Fruit fly (Drosophila melanogaster) whole organism, wandering third instar larva: Measurements from ENCODE around the gene CG44405.

Experiments
- Abd-B ChIP-seq: fragments of >200 bp; optimal IDR thresholded peaks from 2 replicates; lab custom pipeline; 2017; ENCODE audit warnings: missing biosample characterization, missing genetic modification characterization
- CG32264 ChIP-seq: fragments of 200-800 bp; sonication (Bioruptor generic); optimal IDR thresholded peaks from 2 replicates; lab custom pipeline; 2016; ENCODE audit warnings: missing biosample characterization, missing genetic modification characterization
- CG9705 ChIP-seq: fragments of 200-800 bp; sonication (Bioruptor generic); optimal IDR thresholded peaks from 2 replicates; lab custom pipeline; 2018; ENCODE audit warnings: missing biosample characterization, mild to moderate bottlenecking, missing genetic modification characterization
- CrebA ChIP-seq: fragments of 200-800 bp; sonication (Bioruptor generic); optimal IDR thresholded peaks from 2 replicates; lab custom pipeline; 2016; ENCODE audit warnings: missing biosample characterization, mild to moderate bottlenecking, missing genetic modification characterization, borderline replicate concordance
- Dfd ChIP-seq: fragments of >200 bp; optimal IDR thresholded peaks from 2 replicates; lab custom pipeline; 2017; ENCODE audit warnings: missing biosample characterization, missing genetic modification characterization
- Dif ChIP-seq: fragments of 200-275, 200-300 bp; sonication (Bioruptor generic); optimal IDR thresholded peaks from 2 replicates; lab custom pipeline; 2018; ENCODE audit warnings: missing biosample characterization, missing genetic modification characterization; ENCODE audit not compliant: partially characterized antibody
- HLH106 ChIP-seq: fragments of 200-800 bp; optimal IDR thresholded peaks from 3 replicates; lab custom pipeline; 2019; ENCODE audit warnings: missing biosample characterization, mild to moderate bottlenecking, missing genetic modification characterization, moderate library complexity
- Hnf4 ChIP-seq: fragments of 200-800 bp; sonication (Bioruptor generic); optimal IDR thresholded peaks from 2 replicates; lab custom pipeline; 2016; ENCODE audit warnings: missing biosample characterization, mild to moderate bottlenecking, missing genetic modification characterization
- Hr83 ChIP-seq: fragments of 200-300 bp; sonication (Bioruptor generic); optimal IDR thresholded peaks from 2 replicates; lab custom pipeline; 2016; ENCODE audit warnings: missing biosample characterization, mild to moderate bottlenecking, missing genetic modification characterization, moderate library complexity; ENCODE audit not compliant: poor library complexity, severe bottlenecking
- Jra ChIP-seq: sonication (Bioruptor generic); optimal IDR thresholded peaks from 2 replicates; lab custom pipeline; 2016; ENCODE audit warnings: missing biosample characterization, missing genetic modification characterization
- Mio ChIP-seq: sonication (Bioruptor generic); optimal IDR thresholded peaks from 2 replicates; lab custom pipeline; 2016; ENCODE audit warnings: missing biosample characterization, missing genetic modification characterization
- Myc ChIP-seq: fragments of >200 bp; optimal IDR thresholded peaks from 2 replicates; lab custom pipeline; 2017
- N ChIP-seq: fragments of >200 bp; optimal IDR thresholded peaks from 2 replicates; lab custom pipeline; 2018; ENCODE audit warnings: missing biosample characterization, missing external identifiers, missing genetic modification characterization
- OdsH ChIP-seq: fragments of 200-800 bp; sonication (Bioruptor generic); optimal IDR thresholded peaks from 2 replicates; lab custom pipeline; 2016; ENCODE audit warnings: missing biosample characterization, mild to moderate bottlenecking, missing genetic modification characterization
- Rel ChIP-seq, 2 experiments: fragments of 200-800 bp; sonication (Bioruptor generic) in 1 of 2; optimal IDR thresholded peaks; 2 replicates in 1 of 2; 3 replicates in 1 of 2; lab custom pipeline; 2016 to 2019; ENCODE audit warnings: mild to moderate bottlenecking in 2 of 2, missing biosample characterization in 2 of 2, missing genetic modification characterization in 2 of 2, moderate library complexity in 1 of 2
- Sp1 ChIP-seq: fragments of 200-800 bp; sonication (Bioruptor generic); optimal IDR thresholded peaks from 3 replicates; lab custom pipeline; 2019; ENCODE audit warnings: missing biosample characterization, mild to moderate bottlenecking, missing genetic modification characterization, moderate library complexity
- Vsx2 ChIP-seq: fragments of 200-300, 225-300 bp; sonication (Bioruptor generic); optimal IDR thresholded peaks from 2 replicates; lab custom pipeline; 2018; ENCODE audit warnings: missing biosample characterization, missing genetic modification characterization; ENCODE audit not compliant: partially characterized antibody
- br ChIP-seq: fragments of 200-800 bp; sonication (Bioruptor generic); optimal IDR thresholded peaks from 2 replicates; lab custom pipeline; 2016; ENCODE audit warnings: missing biosample characterization, missing genetic modification characterization
- brk ChIP-seq: fragments of 200-800 bp; sonication (Bioruptor generic); optimal IDR thresholded peaks from 2 replicates; lab custom pipeline; 2016; ENCODE audit warnings: missing biosample characterization, mild to moderate bottlenecking, missing genetic modification characterization
- dl ChIP-seq, 2 experiments: fragments of 175-275, 200-275 bp in 1 of 2; fragments of 200-275 bp in 1 of 2; sonication (Bioruptor generic); optimal IDR thresholded peaks; lab custom pipeline; 2018; ENCODE audit warnings: mild to moderate bottlenecking in 2 of 2, missing biosample characterization in 2 of 2, missing genetic modification characterization in 2 of 2, moderate library complexity in 2 of 2; ENCODE audit not compliant: partially characterized antibody in 2 of 2, insufficient read depth in 1 of 2
- dmrt93B ChIP-seq: fragments of 200-800 bp; sonication (Bioruptor generic); optimal IDR thresholded peaks from 2 replicates; lab custom pipeline; 2018; ENCODE audit warnings: missing biosample characterization, mild to moderate bottlenecking, missing genetic modification characterization
- dsf ChIP-seq: sonication (Bioruptor generic); optimal IDR thresholded peaks from 2 replicates; lab custom pipeline; 2016; ENCODE audit warnings: missing biosample characterization, missing genetic modification characterization, borderline replicate concordance
- ey ChIP-seq: fragments of 200-800 bp; sonication (Bioruptor generic); optimal IDR thresholded peaks from 2 replicates; lab custom pipeline; 2016; ENCODE audit warnings: missing biosample characterization, missing genetic modification characterization
- foxo ChIP-seq, 2 experiments: fragments of 200-800 bp; sonication (Bioruptor generic); optimal IDR thresholded peaks; 2 replicates in 1 of 2; 3 replicates in 1 of 2; lab custom pipeline; 2016 to 2017; ENCODE audit warnings: missing biosample characterization in 2 of 2, missing genetic modification characterization in 2 of 2
- fru ChIP-seq: fragments of 200-800 bp; sonication (Bioruptor generic); optimal IDR thresholded peaks from 3 replicates; lab custom pipeline; 2016; ENCODE audit warnings: missing biosample characterization, mild to moderate bottlenecking, missing genetic modification characterization
- h ChIP-seq: fragments of 200-800 bp; sonication (Bioruptor generic); optimal IDR thresholded peaks from 3 replicates; lab custom pipeline; 2016; ENCODE audit warnings: missing biosample characterization, mild to moderate bottlenecking, missing genetic modification characterization
- jim ChIP-seq: fragments of 175-275, 200-325 bp; sonication (Bioruptor generic); optimal IDR thresholded peaks from 2 replicates; lab custom pipeline; 2016; ENCODE audit warnings: missing biosample characterization, mild to moderate bottlenecking, missing genetic modification characterization
- lola ChIP-seq: fragments of >200 bp; optimal IDR thresholded peaks from 2 replicates; lab custom pipeline; 2017; ENCODE audit warnings: missing biosample characterization, missing genetic modification characterization
- psq ChIP-seq: fragments of 200-800 bp; sonication (Bioruptor generic); optimal IDR thresholded peaks from 3 replicates; lab custom pipeline; 2017; ENCODE audit warnings: missing biosample characterization, mild to moderate bottlenecking, missing genetic modification characterization, moderate library complexity
- rgr ChIP-seq: fragments of 200-800 bp; sonication (Bioruptor generic); optimal IDR thresholded peaks from 3 replicates; lab custom pipeline; 2016; ENCODE audit warnings: missing biosample characterization, mild to moderate bottlenecking, missing genetic modification characterization
- sage ChIP-seq: fragments of 200-800 bp; sonication (Bioruptor generic); optimal IDR thresholded peaks from 2 replicates; lab custom pipeline; 2016; ENCODE audit warnings: missing biosample characterization, mild to moderate bottlenecking, missing genetic modification characterization
- sv ChIP-seq: fragments of 200-800 bp; sonication (Bioruptor generic); optimal IDR thresholded peaks from 3 replicates; lab custom pipeline; 2016; ENCODE audit warnings: missing biosample characterization, missing genetic modification characterization
- tai ChIP-seq: sonication (Bioruptor generic); optimal IDR thresholded peaks from 2 replicates; lab custom pipeline; 2016; ENCODE audit warnings: missing biosample characterization, missing genetic modification characterization
- woc ChIP-seq: sonication (Bioruptor generic); optimal IDR thresholded peaks from 2 replicates; lab custom pipeline; 2016; ENCODE audit warnings: missing biosample characterization, mild to moderate bottlenecking, missing genetic modification characterization

Gene CG44405

DNA sequence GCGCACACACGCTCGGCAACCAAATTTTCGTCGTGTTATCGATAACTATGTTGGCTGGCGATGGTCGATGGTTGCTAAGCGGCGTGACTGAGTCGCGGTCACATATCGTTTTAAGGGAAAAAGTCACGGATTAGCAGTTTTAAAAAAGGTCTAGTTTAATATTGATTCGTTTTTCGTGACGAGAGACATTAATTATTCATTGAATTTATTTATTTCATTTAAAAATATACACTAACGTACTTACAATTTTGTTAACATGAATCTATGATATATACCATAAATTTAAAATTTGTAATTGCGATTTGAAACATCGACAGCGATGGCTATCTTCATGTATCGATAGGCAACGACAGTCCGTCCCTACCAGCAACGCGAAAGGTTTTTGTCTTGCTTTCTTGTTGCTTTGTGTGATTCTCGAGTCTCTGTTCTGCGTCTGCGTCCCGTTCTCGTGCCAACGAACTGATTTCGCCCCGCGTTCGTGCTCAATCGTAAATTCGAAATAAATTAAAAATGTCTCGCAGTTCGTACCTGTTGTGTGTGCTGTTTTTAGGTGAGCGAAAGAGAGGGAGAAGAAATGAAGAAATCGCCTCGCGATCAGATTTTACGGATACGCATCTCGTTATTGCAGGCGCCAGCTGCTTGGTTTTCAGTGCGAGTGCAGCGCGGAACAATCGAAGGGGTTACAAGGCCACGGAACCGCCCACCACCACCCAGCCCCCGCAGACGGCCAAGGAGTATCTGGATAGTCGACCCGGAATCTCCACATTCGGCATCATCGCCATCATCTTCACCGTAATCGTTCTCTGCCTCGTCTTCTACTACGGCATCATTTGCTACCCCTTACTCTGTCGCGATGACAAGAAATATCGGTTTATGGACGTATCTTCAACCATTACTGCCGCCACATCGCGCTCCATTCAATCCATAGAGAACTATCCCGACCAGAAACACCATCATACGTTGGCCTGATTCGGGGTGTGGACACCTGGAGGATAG lies 10.8 kb upstream of the CG44405 start, which contains the start of the genes Hyls1, chif and CG4455:
Hyls1 (minus strand) TSS at position 44 of the 996 bp plus-strand sequence.
chif (minus strand) TSS at position 44 of the 996 bp plus-strand sequence.
CG4455 (plus strand) TSS at position 350 of the 996 bp plus-strand sequence.
- TF ChIP-seq HLH106 = peak; percentile 69
- TF ChIP-seq dsf = no peak
- TF ChIP-seq Vsx2 (GFP tag; lab: Kevin White, UChicago) = no peak
- TF ChIP-seq Mio (GFP tag; lab: Kevin White, UChicago) = no peak
- TF ChIP-seq Abd-B (GFP tag; lab: Kevin White, UChicago) = no peak
- TF ChIP-seq fru (GFP tag; lab: Kevin White, UChicago) = peak; percentile 1
- peak; percentile 37 for TF ChIP-seq dmrt93B (GFP tag; lab: Kevin White, UChicago)
- peak; percentile 13 for TF ChIP-seq sv (GFP tag; lab: Kevin White, UChicago)
- no peak for TF ChIP-seq Myc
- TF ChIP-seq rgr = peak; percentile 47
- no peak for TF ChIP-seq Dif (GFP tag; lab: Kevin White, UChicago)
- peak; percentile 40 for TF ChIP-seq OdsH
- TF ChIP-seq foxo (GFP tag; optimal IDR thresholded peaks at IDR 0.05; lab: Kevin White, UChicago) = peak in 1 of 2 experiments; percentile 55
- TF ChIP-seq h (GFP tag; lab: Kevin White, UChicago) = peak; percentile 36
- TF ChIP-seq CG9705 (GFP tag; lab: Kevin White, UChicago) = peak; percentile 44
- TF ChIP-seq lola (GFP tag; lab: Kevin White, UChicago) = no peak
- peak; percentile 58 for TF ChIP-seq Sp1 (GFP tag; lab: Kevin White, UChicago)
- peak; percentile 62 for TF ChIP-seq tai
- TF ChIP-seq woc (GFP tag; lab: Kevin White, UChicago) = peak; percentile 40
- no peak for TF ChIP-seq dl (GFP tag; optimal IDR thresholded peaks at IDR 0.05; lab: Kevin White, UChicago; ENCODE audit: insufficient read depth in 1 of 2, partially characterized antibody in 2 of 2)
- no peak for TF ChIP-seq CrebA (GFP tag; lab: Kevin White, UChicago)
- no peak for TF ChIP-seq N (GFP tag; lab: Kevin White, UChicago)
- peak; percentile 28 for TF ChIP-seq Hr83
- TF ChIP-seq brk (GFP tag; lab: Kevin White, UChicago) = peak; percentile 75
- peak; percentile 53 for TF ChIP-seq Hnf4 (GFP tag; lab: Kevin White, UChicago)
- no peak for TF ChIP-seq ey
- TF ChIP-seq sage = peak; percentile 46
- peak; percentile 85 for TF ChIP-seq psq
- no peak for TF ChIP-seq Rel (GFP tag; optimal IDR thresholded peaks at IDR 0.05; lab: Kevin White, UChicago)
- TF ChIP-seq Rel (tag; optimal IDR thresholded peaks at IDR 0.05; lab: Kevin White, UChicago) = peak; percentile 71
- no peak for TF ChIP-seq br (GFP tag; lab: Kevin White, UChicago)

dm6 chr2L:16351805-16352584 lies 9.9 kb upstream of the CG44405 start:
- TF ChIP-seq h (GFP tag; lab: Kevin White, UChicago) (no peak), Dfd (GFP tag; lab: Kevin White, UChicago) (peak; percentile 23), OdsH (no peak)

DNA sequence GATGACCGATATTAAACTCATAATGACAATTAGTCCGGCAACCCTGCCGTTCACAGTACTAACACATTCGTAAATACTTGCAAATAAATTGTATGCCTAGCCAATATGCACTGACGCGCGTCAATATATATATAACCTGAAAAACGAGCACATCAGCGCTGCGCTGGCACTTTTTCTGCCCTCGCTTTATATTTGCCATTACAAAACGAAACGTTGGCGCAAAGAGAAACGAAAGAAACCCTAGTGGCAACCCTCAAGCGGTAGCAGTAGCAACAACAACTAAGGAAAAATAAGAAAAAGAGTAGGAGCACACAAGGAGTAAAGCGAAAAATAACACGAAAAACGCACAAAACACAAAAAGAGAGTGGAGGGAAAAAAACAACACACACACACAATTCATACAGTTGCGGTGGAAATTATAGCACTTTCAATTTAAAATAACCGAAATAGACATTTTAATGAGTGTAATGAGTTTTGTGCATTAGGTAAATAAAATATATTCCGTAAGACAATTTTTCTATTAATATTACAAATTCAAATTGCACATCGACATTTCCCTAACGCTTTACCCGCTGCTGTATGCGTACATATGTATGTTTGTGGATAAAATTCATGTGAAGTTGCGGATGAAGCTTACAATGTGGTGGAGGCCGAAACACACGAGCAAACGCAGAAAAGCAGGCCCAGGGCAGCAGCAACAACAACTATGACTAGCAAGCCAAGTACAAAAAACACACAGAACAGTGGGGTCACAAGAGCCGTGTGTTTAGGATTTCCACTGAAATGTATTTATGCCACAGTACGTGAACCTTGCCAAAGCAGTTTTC lies 8.8 kb upstream of the CG44405 start:
- TF ChIP-seq Vsx2 (GFP tag; lab: Kevin White, UChicago) (no peak), CG9705 (GFP tag; lab: Kevin White, UChicago) (peak; percentile 98), Dif (GFP tag; lab: Kevin White, UChicago) (no peak), Myc (no peak), sv (GFP tag; lab: Kevin White, UChicago) (peak; percentile 99), sage (peak; percentile 98), Rel (GFP tag; optimal IDR thresholded peaks at IDR 0.05; lab: Kevin White, UChicago) (peak; percentile 95), Rel (tag; optimal IDR thresholded peaks at IDR 0.05; lab: Kevin White, UChicago) (peak; percentile 93), jim (peak; percentile 44), dl (GFP tag; optimal IDR thresholded peaks at IDR 0.05; lab: Kevin White, UChicago; ENCODE audit: insufficient read depth in 1 of 2, partially characterized antibody in 2 of 2) (no peak), dsf (peak; percentile 90), brk (GFP tag; lab: Kevin White, UChicago) (peak; percentile 98), h (GFP tag; lab: Kevin White, UChicago) (peak; percentile 99), tai (peak; percentile 96), Jra (GFP tag; lab: Kevin White, UChicago) (peak; percentile 98), Hnf4 (GFP tag; lab: Kevin White, UChicago) (peak; percentile 98), ey (peak; percentile 99), lola (GFP tag; lab: Kevin White, UChicago) (no peak), N (GFP tag; lab: Kevin White, UChicago) (no peak), dmrt93B (GFP tag; lab: Kevin White, UChicago) (peak; percentile 98), Mio (GFP tag; lab: Kevin White, UChicago) (peak; percentile 89), CG32264 (GFP tag; lab: Kevin White, UChicago) (peak; percentile 95), br (GFP tag; lab: Kevin White, UChicago) (peak; percentile 99), Hr83 (peak; percentile 47), woc (GFP tag; lab: Kevin White, UChicago) (peak; percentile 99), Abd-B (GFP tag; lab: Kevin White, UChicago) (no peak), OdsH (peak; percentile 99), Dfd (GFP tag; lab: Kevin White, UChicago) (peak; percentile 91)
